Worm (Caenorhabditis elegans) whole organism, L4 larva: Measurements from ENCODE around the gene gly-12.

Source experiments
- D1046.2 ChIP-seq: fragments of 200-800 bp; sonication (Bioruptor generic); IDR thresholded peaks from 2 replicates; pipeline ENCODE4 v1.3.6; 2022; ENCODE audit warnings: missing genetic modification characterization, missing compliant biosample characterization
- F49E8.2 ChIP-seq: sonication (generic microtip); optimal IDR thresholded peaks from 2 replicates; lab custom pipeline; 2016; ENCODE audit warnings: missing compliant biosample characterization, mild to moderate bottlenecking, missing genetic modification characterization, borderline replicate concordance
- T20F7.1 ChIP-seq: fragments of 200-800 bp; sonication (Bioruptor generic); optimal IDR thresholded peaks from 2 replicates; lab custom pipeline; 2018; ENCODE audit warnings: mild to moderate bottlenecking, missing genetic modification characterization, missing compliant biosample characterization
- T26A8.4 ChIP-seq: fragments of 200-800 bp; sonication (Bioruptor generic); IDR thresholded peaks from 2 replicates; pipeline ENCODE4 v1.3.6; 2022; ENCODE audit warnings: missing genetic modification characterization, missing compliant biosample characterization
- Y105C5A.15 ChIP-seq: fragments of 200-800 bp; sonication (Bioruptor generic); IDR thresholded peaks from 2 replicates; pipeline ENCODE4 v1.3.6; 2022; ENCODE audit warnings: missing genetic modification characterization, missing compliant biosample characterization
- Y5F2A.4 ChIP-seq: fragments of 200-800 bp; sonication (Bioruptor generic); optimal IDR thresholded peaks from 2 replicates; lab custom pipeline; 2018; ENCODE audit warnings: mild to moderate bottlenecking, missing genetic modification characterization, missing compliant biosample characterization
- Y75B8A.6 ChIP-seq: fragments of 200-800 bp; sonication (Bioruptor generic); IDR thresholded peaks from 2 replicates; pipeline ENCODE4 v1.3.6; 2022; ENCODE audit warnings: missing genetic modification reagents, missing genetic modification characterization, missing compliant biosample characterization
- aly-2 ChIP-seq: sonication (generic microtip); optimal IDR thresholded peaks from 2 replicates; lab custom pipeline; 2018; ENCODE audit warnings: missing biosample characterization, missing genetic modification characterization
- ceh-20 ChIP-seq: fragments of 200-800 bp; sonication (Bioruptor generic); IDR thresholded peaks from 2 replicates; pipeline ENCODE4 v1.3.6; 2022; ENCODE audit warnings: missing genetic modification reagents, missing genetic modification characterization, missing compliant biosample characterization
- ceh-82 ChIP-seq: sonication (generic microtip); optimal IDR thresholded peaks from 2 replicates; lab custom pipeline; 2017; ENCODE audit warnings: missing biosample characterization, missing genetic modification characterization
- cey-2 ChIP-seq: sonication (generic microtip); optimal IDR thresholded peaks from 3 replicates; lab custom pipeline; 2017; ENCODE audit warnings: missing genetic modification characterization, mild to moderate bottlenecking, missing compliant biosample characterization, antibody characterized with exemption, borderline replicate concordance; ENCODE audit not compliant: insufficient read depth
- ctbp-1 ChIP-seq: fragments of 200-800 bp; sonication (Bioruptor generic); IDR thresholded peaks from 2 replicates; pipeline ENCODE4 v1.3.6; 2022; ENCODE audit warnings: missing genetic modification reagents, missing genetic modification characterization, missing compliant biosample characterization
- daf-12 ChIP-seq: fragments of 150-350 bp; optimal IDR thresholded peaks from 2 replicates; lab custom pipeline; 2014; ENCODE audit warnings: missing biosample characterization, missing genetic modification reagents, missing genetic modification characterization
- daf-19 ChIP-seq: fragments of 200-800 bp; sonication (Bioruptor generic); conservative IDR thresholded peaks from 2 replicates; pipeline ENCODE4 v1.3.6; 2022; ENCODE audit warnings: missing genetic modification characterization, missing compliant biosample characterization
- daf-8 ChIP-seq: fragments of 200-800 bp; sonication (Bioruptor generic); IDR thresholded peaks from 2 replicates; pipeline ENCODE4 v1.3.6; 2022; ENCODE audit warnings: missing genetic modification characterization, missing compliant biosample characterization
- dmd-8 ChIP-seq: fragments of 200-800 bp; sonication (Bioruptor generic); IDR thresholded peaks from 2 replicates; pipeline ENCODE4 v1.3.6; 2022; ENCODE audit warnings: missing genetic modification characterization, missing compliant biosample characterization
- duxl-1 ChIP-seq: sonication (generic microtip); optimal IDR thresholded peaks from 2 replicates; lab custom pipeline; 2016; ENCODE audit warnings: mild to moderate bottlenecking, missing genetic modification characterization, moderate library complexity, missing compliant biosample characterization; ENCODE audit not compliant: poor library complexity
- fkh-10 ChIP-seq: fragments of 150-350 bp; optimal IDR thresholded peaks from 2 replicates; lab custom pipeline; 2014; ENCODE audit warnings: missing biosample characterization, missing genetic modification reagents, missing genetic modification characterization
- gei-8 ChIP-seq: fragments of 200-800 bp; sonication (Bioruptor generic); optimal IDR thresholded peaks from 2 replicates; lab custom pipeline; 2018; ENCODE audit warnings: mild to moderate bottlenecking, missing genetic modification characterization, missing compliant biosample characterization
- hif-1 ChIP-seq, 2 experiments: sonication (generic microtip); optimal IDR thresholded peaks; 2 replicates each; lab custom pipeline; 2016 to 2017; ENCODE audit warnings: missing compliant biosample characterization in 2 of 2, missing genetic modification characterization in 2 of 2, missing genetic modification reagents in 2 of 2, missing genotype in 2 of 2, mild to moderate bottlenecking in 1 of 2
- jun-1 ChIP-seq: fragments of 150-350 bp; optimal IDR thresholded peaks from 2 replicates; lab custom pipeline; 2014; ENCODE audit warnings: missing biosample characterization, missing genetic modification reagents, missing genetic modification characterization
- lsy-2 ChIP-seq, 2 experiments: fragments of 150-350 bp in 1 of 2; sonication (generic microtip) in 1 of 2; optimal IDR thresholded peaks; 2 replicates each; lab custom pipeline; 2014 to 2017; ENCODE audit warnings: missing biosample characterization in 2 of 2, missing genetic modification characterization in 2 of 2
- madf-9 ChIP-seq: fragments of 200-800 bp; sonication (Bioruptor generic); conservative IDR thresholded peaks from 2 replicates; pipeline ENCODE4 v1.3.6; 2022; ENCODE audit warnings: missing genetic modification reagents, missing genetic modification characterization, missing compliant biosample characterization
- mdt-29 ChIP-seq: fragments of 200-800 bp; sonication (Bioruptor generic); IDR thresholded peaks from 2 replicates; pipeline ENCODE4 v1.3.6; 2022; ENCODE audit warnings: missing genetic modification reagents, missing genetic modification characterization, missing compliant biosample characterization
- mep-1 ChIP-seq: fragments of 150-350 bp; sonication (generic microtip); optimal IDR thresholded peaks from 3 replicates; lab custom pipeline; 2014; ENCODE audit warnings: missing biosample characterization, missing genetic modification characterization
- mxl-2 ChIP-seq: fragments of 200-800 bp; sonication (Bioruptor generic); conservative IDR thresholded peaks from 2 replicates; pipeline ENCODE4 v1.3.6; 2022; ENCODE audit warnings: missing genetic modification reagents, missing genetic modification characterization, missing compliant biosample characterization
- mxl-3 ChIP-seq: fragments of 200-800 bp; sonication (Bioruptor generic); optimal IDR thresholded peaks from 2 replicates; lab custom pipeline; 2018; ENCODE audit warnings: mild to moderate bottlenecking, missing genetic modification characterization, missing compliant biosample characterization
- nhr-111 ChIP-seq: fragments of 200-800 bp; sonication (Bioruptor generic); optimal IDR thresholded peaks from 2 replicates; lab custom pipeline; 2018; ENCODE audit warnings: mild to moderate bottlenecking, missing genetic modification characterization, missing compliant biosample characterization
- nhr-28 ChIP-seq: fragments of 150-350 bp; optimal IDR thresholded peaks from 2 replicates; lab custom pipeline; 2014; ENCODE audit warnings: missing biosample characterization, missing genetic modification characterization
- nhr-41 ChIP-seq: fragments of 200-800 bp; sonication (Bioruptor generic); IDR thresholded peaks from 2 replicates; pipeline ENCODE4 v1.3.6; 2022; ENCODE audit warnings: missing genetic modification reagents, missing genetic modification characterization, missing compliant biosample characterization
- php-3 ChIP-seq: fragments of 200-800 bp; sonication (Bioruptor generic); IDR thresholded peaks from 2 replicates; pipeline ENCODE4 v1.3.6; 2022; ENCODE audit warnings: missing genetic modification reagents, missing genetic modification characterization, missing compliant biosample characterization
- snpc-1.2 ChIP-seq: fragments of 200-800 bp; sonication (Bioruptor generic); IDR thresholded peaks from 2 replicates; pipeline ENCODE4 v1.3.6; 2022; ENCODE audit warnings: missing genetic modification reagents, missing genetic modification characterization, missing compliant biosample characterization
- spr-1 ChIP-seq: sonication (generic microtip); optimal IDR thresholded peaks from 2 replicates; lab custom pipeline; 2016; ENCODE audit warnings: mild to moderate bottlenecking, missing genetic modification characterization, missing compliant biosample characterization
- spr-3 ChIP-seq: fragments of 200-800 bp; sonication (Bioruptor generic); optimal IDR thresholded peaks from 2 replicates; lab custom pipeline; 2018; ENCODE audit warnings: mild to moderate bottlenecking, missing genetic modification characterization, missing compliant biosample characterization
- tra-1 ChIP-seq: fragments of 200-800 bp; sonication (Bioruptor generic); IDR thresholded peaks from 2 replicates; pipeline ENCODE4 v1.3.6; 2022; ENCODE audit warnings: missing genetic modification reagents, missing genetic modification characterization, missing compliant biosample characterization
- unc-130 ChIP-seq: sonication (generic microtip); optimal IDR thresholded peaks from 2 replicates; lab custom pipeline; 2016; ENCODE audit warnings: missing genetic modification reagents, missing genetic modification characterization, missing compliant biosample characterization
- unc-39 ChIP-seq: sonication (generic microtip); optimal IDR thresholded peaks from 2 replicates; lab custom pipeline; 2017; ENCODE audit warnings: missing biosample characterization, missing genetic modification characterization
- unc-62 ChIP-seq, 3 experiments: fragments of 150-350 bp in 1 of 3; sonication (generic microtip); optimal IDR thresholded peaks in 2 of 3; peaks in 1 of 3; 1 replicate in 1 of 3; 2 replicates in 2 of 3; lab custom pipeline; 2014 to 2017; ENCODE audit warnings: missing biosample characterization in 3 of 3, missing genetic modification characterization in 3 of 3, missing genetic modification reagents in 3 of 3, missing genotype in 1 of 3
- zag-1 ChIP-seq: fragments of 150-350 bp; optimal IDR thresholded peaks from 2 replicates; lab custom pipeline; 2014; ENCODE audit warnings: missing biosample characterization, missing genetic modification characterization
- zfp-3 ChIP-seq: fragments of 200-800 bp; sonication (Bioruptor generic); conservative IDR thresholded peaks from 2 replicates; pipeline ENCODE4 v1.3.6; 2022; ENCODE audit warnings: missing genetic modification reagents, missing genetic modification characterization, missing compliant biosample characterization
- zip-11 ChIP-seq: fragments of 200-800 bp; sonication (Bioruptor generic); IDR thresholded peaks from 2 replicates; pipeline ENCODE4 v1.3.6; 2022; ENCODE audit warnings: missing genetic modification characterization, missing compliant biosample characterization
- zip-2 ChIP-seq: fragments of 150-350 bp; optimal IDR thresholded peaks from 2 replicates; lab custom pipeline; 2014; ENCODE audit warnings: missing biosample characterization, missing genetic modification characterization

Gene gly-12

DNA sequence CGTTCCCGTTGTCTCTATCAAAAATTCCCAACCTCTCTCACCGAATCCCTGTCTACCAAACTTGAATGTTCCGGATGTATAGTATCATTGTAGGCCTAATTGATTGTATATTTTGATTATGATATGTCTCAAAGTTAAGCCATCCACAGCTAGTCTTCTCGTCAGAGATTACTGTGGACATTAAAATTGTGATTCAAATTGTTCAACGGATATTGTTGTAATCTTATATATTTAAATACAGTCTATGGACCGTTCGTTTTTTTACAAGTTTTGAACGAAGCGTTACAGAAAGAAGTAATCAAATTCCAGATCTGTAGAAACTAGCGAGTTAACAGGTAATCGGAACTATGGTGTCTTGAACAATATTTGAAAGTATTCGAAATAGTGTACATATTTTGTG lies 4.9 kb upstream of the gly-12 start, which contains the start of gene F48E3.9:
Gene F48E3.9, plus strand, starts transcription at position 301 of the 400 bp plus-strand sequence.
- TF ChIP-seq mxl-3 (GFP tag; lab: Kevin White, UChicago) (no peak), zip-11 (GFP tag; lab: Robert Waterston, UW) (no peak)
- TF ChIP-seq, all 104 proteins: peak for 0

DNA sequence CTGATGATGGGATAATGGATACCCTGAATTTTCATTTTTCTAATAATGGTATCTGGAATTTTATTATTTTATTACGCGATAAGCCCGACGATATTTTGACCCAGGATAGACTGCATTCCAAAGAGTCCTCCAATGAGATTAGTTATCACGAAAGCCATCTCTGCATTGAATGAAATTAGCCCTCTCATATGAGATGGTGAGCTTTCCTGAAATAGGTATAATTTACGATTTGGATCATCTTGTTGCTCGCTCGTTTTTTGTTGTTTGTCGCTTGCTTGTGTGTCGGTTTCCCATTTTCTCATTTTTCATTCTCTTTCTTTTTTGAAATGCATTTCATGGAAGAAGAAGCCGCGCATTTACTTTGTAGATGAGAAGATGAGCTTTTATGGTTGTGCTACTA lies 5.9 kb downstream of the gly-12 start:
- TF ChIP-seq unc-62 (GFP tag; optimal IDR thresholded peaks at IDR 0.05 in 1 of 2; lab: Kevin White, UChicago): peak in 1 of 2 experiments; percentile 89
- no peak for TF ChIP-seq unc-62 (tag; optimal IDR thresholded peaks at IDR 0.05; lab: Kevin White, UChicago)
- TF ChIP-seq tra-1 (GFP tag; lab: Robert Waterston, UW): no peak
- TF ChIP-seq unc-39 (tag; lab: Kevin White, UChicago): no peak

DNA sequence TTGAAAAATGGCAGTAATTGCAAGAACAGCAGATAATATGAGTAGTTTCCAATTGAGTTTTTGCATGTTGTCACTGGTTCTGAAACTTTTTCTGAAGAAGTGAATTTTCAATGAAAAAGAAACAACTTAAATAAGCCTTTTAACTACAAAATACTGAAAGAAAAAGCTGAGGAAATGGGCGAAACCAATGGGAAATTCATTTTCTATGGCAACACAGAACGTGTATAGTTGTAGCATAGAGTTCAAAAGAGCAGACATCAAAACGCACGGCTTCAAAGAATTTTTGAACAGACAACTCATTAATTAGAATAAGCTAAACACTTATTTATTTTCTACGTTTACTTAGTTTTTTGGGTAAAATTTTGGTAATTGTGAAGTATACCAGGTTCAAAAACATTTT lies 7.4 kb downstream of the gly-12 start, which contains the start of gene F48E3.2:
Gene F48E3.2, minus strand, starts transcription at position 101 of the 400 bp plus-strand sequence.
- TF ChIP-seq mep-1 (tag; lab: Kevin White, UChicago) (no peak), mdt-29 (no peak), zfp-3 (no peak), aly-2 (tag; lab: Kevin White, UChicago) (no peak), zip-2 (tag; lab: Kevin White, UChicago) (no peak), T26A8.4 (no peak), spr-1 (no peak)
- TF ChIP-seq, all 104 proteins: peak for 0

DNA sequence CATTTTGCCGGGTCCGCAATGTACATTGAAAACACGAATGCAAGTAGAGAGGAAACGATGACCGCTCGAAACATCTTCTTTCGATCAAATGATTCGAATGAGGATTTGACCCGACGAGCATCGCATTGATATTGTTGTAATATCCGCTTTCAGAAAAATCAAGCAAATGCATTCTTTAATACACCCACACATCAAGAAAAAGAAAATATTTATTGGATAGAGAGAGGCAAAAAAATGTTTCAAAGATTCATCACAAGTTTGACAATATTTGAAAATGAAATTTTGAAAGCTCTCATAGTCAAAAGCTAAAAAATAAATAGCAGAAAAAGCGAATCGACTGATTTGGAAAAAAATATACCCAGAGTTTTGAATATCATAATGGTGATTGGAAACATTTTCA lies 9.8 kb downstream of the gly-12 start, which contains the start of gene try-14:
Gene try-14, minus strand, starts transcription at position 101 of the 400 bp plus-strand sequence.
- no peak for TF ChIP-seq snpc-1.2
- no peak for TF ChIP-seq duxl-1 (tag; lab: Kevin White, UChicago)
- no peak for TF ChIP-seq unc-130 (GFP tag; lab: Kevin White, UChicago)
- no peak for TF ChIP-seq T20F7.1 (GFP tag; lab: Kevin White, UChicago)
- TF ChIP-seq ceh-20 (GFP tag; lab: Robert Waterston, UW): no peak
- no peak for TF ChIP-seq D1046.2 (GFP tag; lab: Robert Waterston, UW)
- TF ChIP-seq Y5F2A.4: no peak
- no peak for TF ChIP-seq daf-12 (tag; lab: Kevin White, UChicago)
- TF ChIP-seq daf-19 (GFP tag; lab: Robert Waterston, UW): no peak
- no peak for TF ChIP-seq Y105C5A.15
- no peak for TF ChIP-seq F49E8.2 (tag; lab: Kevin White, UChicago)
- no peak for TF ChIP-seq zip-2 (tag; lab: Kevin White, UChicago)
- no peak for TF ChIP-seq zag-1 (tag; lab: Kevin White, UChicago)
- no peak for TF ChIP-seq tra-1 (GFP tag; lab: Robert Waterston, UW)
- TF ChIP-seq spr-3: no peak
- no peak for TF ChIP-seq php-3
- no peak for TF ChIP-seq unc-39 (tag; lab: Kevin White, UChicago)
- no peak for TF ChIP-seq cey-2
- no peak for TF ChIP-seq jun-1
- TF ChIP-seq nhr-28 (tag; lab: Kevin White, UChicago): no peak

DNA sequence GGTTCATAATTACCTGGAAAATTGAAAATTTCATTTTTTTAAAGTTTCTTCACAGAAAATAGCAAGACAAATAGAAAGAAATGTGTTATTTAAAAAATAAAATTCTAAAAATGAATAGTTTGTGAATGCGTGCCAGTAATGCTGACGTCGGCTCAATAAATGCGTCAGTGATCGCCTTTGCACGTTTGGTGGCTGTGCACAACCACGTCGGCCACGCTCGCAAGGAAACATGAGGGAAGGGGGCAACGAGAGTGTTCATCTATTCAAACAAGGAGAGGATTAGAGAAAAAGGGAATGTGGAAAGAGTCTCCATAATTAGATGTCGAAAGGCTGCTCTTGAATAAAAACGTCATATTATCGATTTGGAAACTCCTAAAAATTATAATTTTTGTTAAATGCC lies 15.3 kb downstream of the gly-12 start, which contains the start of gene uggt-1:
Gene uggt-1, minus strand, starts transcription at position 13 of the 400 bp plus-strand sequence.
- TF ChIP-seq mxl-2 (GFP tag; lab: Robert Waterston, UW): no peak
- TF ChIP-seq lsy-2 (tag; optimal IDR thresholded peaks at IDR 0.05; lab: Kevin White, UChicago): peak in 1 of 2 experiments; percentile 55
- TF ChIP-seq tra-1 (GFP tag; lab: Robert Waterston, UW): 0 out of 2 replicates have a peak, but pooled peaks have one; percentile 69
- no peak for TF ChIP-seq nhr-111 (GFP tag; lab: Kevin White, UChicago)
- no peak for TF ChIP-seq Y75B8A.6 (GFP tag; lab: Robert Waterston, UW)
- no peak for TF ChIP-seq ceh-82 (tag; lab: Kevin White, UChicago)
- TF ChIP-seq mep-1 (tag; lab: Kevin White, UChicago): peak; percentile 98
- peak; percentile 87 for TF ChIP-seq daf-19 (GFP tag; lab: Robert Waterston, UW)
- no peak for TF ChIP-seq nhr-41 (GFP tag; lab: Robert Waterston, UW)
- peak; percentile 67; the same call in 1 of the 2 replicates for TF ChIP-seq madf-9 (GFP tag; lab: Robert Waterston, UW)
- TF ChIP-seq T26A8.4: peak; percentile 85
- peak; percentile 85 for TF ChIP-seq nhr-28 (tag; lab: Kevin White, UChicago)
- no peak for TF ChIP-seq Y5F2A.4
- peak; percentile 47 to 85 for TF ChIP-seq hif-1 (tag; optimal IDR thresholded peaks at IDR 0.05; lab: Kevin White, UChicago)
- no peak for TF ChIP-seq gei-8 (GFP tag; lab: Kevin White, UChicago)
- peak; percentile 78 for TF ChIP-seq ctbp-1 (GFP tag; lab: Robert Waterston, UW)
- no peak for TF ChIP-seq spr-1
- TF ChIP-seq fkh-10 (GFP tag; lab: Kevin White, UChicago): peak; percentile 91
- TF ChIP-seq daf-8 (GFP tag; lab: Robert Waterston, UW): no peak
- TF ChIP-seq dmd-8 (GFP tag; lab: Robert Waterston, UW): no peak
